Fruit fly (Drosophila melanogaster): ENCODE measurements around the gene Lcp65Ag3.

The Lcp65Ag3 gene

DNA sequence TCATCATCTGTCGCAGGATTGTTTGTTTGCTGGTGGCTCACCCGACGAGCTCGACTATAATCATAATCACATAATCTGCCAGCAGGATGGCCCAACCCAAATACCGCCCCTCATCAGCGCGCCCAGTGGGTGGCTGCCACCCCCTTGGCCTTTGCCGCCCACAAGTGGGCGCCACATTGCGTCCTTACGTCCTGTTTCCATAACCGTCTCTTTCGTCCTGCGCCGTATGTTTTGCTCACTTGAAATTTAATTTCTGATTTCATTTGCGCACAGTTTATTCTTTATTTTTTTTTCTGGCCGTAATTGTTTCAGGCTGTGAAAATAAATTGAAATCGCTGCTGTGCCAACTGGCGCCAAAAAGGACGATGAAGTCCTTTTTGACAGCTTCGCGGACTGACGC lies 25.4 kb downstream of the Lcp65Ag3 start:
- no peak for TF ChIP-seq usp (GFP tag; optimal IDR thresholded peaks at IDR 0.05)
- TF ChIP-seq EcR (GFP tag; optimal IDR thresholded peaks at IDR 0.05) = no peak
- TF ChIP-seq Dll (optimal IDR thresholded peaks at IDR 0.05) = no peak
- TF ChIP-seq CG8478 (optimal IDR thresholded peaks at IDR 0.05) = no peak
- no peak for TF ChIP-seq psq (optimal IDR thresholded peaks at IDR 0.05)

DNA sequence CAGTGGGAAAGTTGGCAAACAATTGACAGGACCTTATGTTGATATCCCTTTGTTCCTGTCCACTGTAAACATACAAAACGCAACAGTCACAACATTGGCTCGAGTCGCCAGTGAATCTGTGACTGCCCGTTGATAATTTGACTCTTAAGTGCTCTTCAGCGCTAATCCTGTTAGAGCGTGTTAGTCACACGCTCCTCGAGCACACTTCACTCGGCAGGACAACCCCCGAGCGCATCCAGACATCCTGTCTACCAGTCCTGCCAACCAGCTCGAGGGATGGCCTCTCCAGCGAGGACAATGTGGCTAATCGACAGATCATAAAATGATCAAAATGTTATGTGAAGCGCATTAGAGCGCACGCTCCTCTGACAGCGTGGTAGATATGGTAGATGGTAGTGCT lies 26.2 kb downstream of the Lcp65Ag3 start:
- TF ChIP-seq psq (optimal IDR thresholded peaks at IDR 0.05) = no peak
- no peak for TF ChIP-seq CG8478 (optimal IDR thresholded peaks at IDR 0.05)
- no peak for TF ChIP-seq usp (GFP tag; optimal IDR thresholded peaks at IDR 0.05)
- no peak for TF ChIP-seq pan (optimal IDR thresholded peaks at IDR 0.05)
- TF ChIP-seq EcR (GFP tag; optimal IDR thresholded peaks at IDR 0.05) = no peak
- no peak for TF ChIP-seq Dll (optimal IDR thresholded peaks at IDR 0.05)

DNA sequence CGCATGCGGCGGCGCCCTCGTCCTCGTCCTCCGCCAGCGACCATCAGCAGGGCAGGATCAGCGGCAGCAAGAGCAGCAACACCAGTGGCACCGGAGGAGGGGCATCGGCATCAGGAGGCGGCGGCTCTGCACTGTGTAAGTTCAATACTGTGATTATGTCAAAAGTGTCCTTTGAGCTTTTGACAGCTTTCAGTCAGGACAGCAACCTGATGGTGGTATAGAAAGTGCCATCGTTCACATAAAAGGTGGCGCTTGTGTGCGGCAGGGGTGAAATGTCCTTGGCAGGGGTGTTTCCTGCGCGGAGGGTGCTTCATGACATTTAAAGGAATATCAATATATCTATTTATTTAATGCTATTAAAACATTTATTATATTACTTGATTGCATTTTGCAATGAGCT lies 27.1 kb downstream of the Lcp65Ag3 start:
- no peak for TF ChIP-seq usp (GFP tag; optimal IDR thresholded peaks at IDR 0.05)
- TF ChIP-seq CG8478 (optimal IDR thresholded peaks at IDR 0.05) = no peak
- no peak for TF ChIP-seq psq (optimal IDR thresholded peaks at IDR 0.05)
- no peak for TF ChIP-seq Dll (optimal IDR thresholded peaks at IDR 0.05)
- no peak for TF ChIP-seq EcR (GFP tag; optimal IDR thresholded peaks at IDR 0.05)
- TF ChIP-seq pan (optimal IDR thresholded peaks at IDR 0.05) = no peak

DNA sequence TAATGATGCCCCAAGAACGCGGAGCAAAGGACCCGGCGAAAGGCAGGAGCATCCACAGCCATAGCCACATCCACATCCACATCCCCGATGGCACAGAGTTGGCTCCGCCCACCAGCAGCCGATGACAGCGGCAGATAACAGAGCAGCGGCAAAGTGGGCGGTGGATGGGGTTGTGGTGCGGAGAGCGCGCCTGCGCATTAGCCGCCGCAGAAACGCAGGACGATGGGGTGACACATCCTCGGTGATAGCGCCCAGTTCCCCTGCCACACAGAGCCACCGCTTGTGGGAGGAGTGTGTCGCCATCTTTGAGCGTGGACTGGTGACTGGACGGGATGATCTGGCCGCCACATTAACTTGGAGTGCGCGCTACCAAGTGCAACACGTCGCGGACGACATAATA lies 33.5 kb downstream of the Lcp65Ag3 start, which contains the start of gene Ets65A:
Gene Ets65A, plus strand, starts transcription at position 348 of the 400 bp plus-strand sequence.
- TF ChIP-seq EcR (GFP tag; optimal IDR thresholded peaks at IDR 0.05) = no peak
- TF ChIP-seq Dll (optimal IDR thresholded peaks at IDR 0.05) = no peak

DNA sequence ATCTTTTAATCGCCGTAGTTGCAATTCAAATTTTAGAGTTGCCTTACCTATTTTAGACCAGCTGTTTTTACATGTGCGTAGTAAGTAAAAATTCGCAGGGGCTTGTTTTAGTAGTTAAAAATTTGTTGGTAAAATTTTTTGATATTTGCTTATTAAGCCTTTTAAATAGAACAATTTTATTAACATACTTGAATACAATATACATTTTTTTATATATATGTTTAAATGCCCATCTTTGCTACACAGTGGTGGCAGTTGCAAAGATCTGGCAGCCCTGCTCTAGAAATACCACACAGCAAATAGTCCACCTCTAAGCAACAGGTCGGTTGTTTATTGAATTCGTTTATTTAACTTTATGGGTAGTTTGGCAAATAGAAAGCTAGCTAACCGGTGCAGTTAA lies 36.1 kb downstream of the Lcp65Ag3 start, which contains the start of the genes CG10467 and loj:
Gene CG10467, minus strand, starts transcription at position 51 of the 400 bp plus-strand sequence.
Gene loj, plus strand, starts transcription at position 291 of the 400 bp plus-strand sequence.
- TF ChIP-seq Dll (optimal IDR thresholded peaks at IDR 0.05) (no peak), EcR (GFP tag; optimal IDR thresholded peaks at IDR 0.05) (no peak), CG8478 (optimal IDR thresholded peaks at IDR 0.05) (no peak), psq (optimal IDR thresholded peaks at IDR 0.05) (no peak), usp (GFP tag; optimal IDR thresholded peaks at IDR 0.05) (no peak), pan (optimal IDR thresholded peaks at IDR 0.05) (no peak)

DNA sequence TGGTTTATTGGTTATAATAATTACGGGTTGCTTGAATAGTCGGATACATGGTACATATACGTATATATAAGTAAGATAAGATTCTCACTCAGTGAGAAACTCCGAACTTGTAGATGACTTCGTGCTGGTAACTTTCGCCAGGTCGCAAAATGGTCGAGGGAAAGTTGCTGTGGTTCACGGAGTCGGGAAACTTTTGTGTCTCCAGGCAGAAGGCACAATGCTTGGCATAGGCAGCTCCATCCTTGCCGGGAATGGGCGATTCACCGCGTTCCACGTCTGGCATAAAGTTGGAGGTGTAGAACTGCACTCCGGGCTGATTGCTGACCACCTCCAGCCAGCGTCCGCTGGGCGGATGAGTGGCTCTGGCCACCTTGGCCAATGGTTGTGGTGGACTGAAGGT lies 37.6 kb downstream of the Lcp65Ag3 start, which contains the start of gene CG10469:
Gene CG10469, minus strand, starts transcription at position 101 of the 400 bp plus-strand sequence.
- no peak for TF ChIP-seq Dll (optimal IDR thresholded peaks at IDR 0.05)
- no peak for TF ChIP-seq usp (GFP tag; optimal IDR thresholded peaks at IDR 0.05)
- TF ChIP-seq EcR (GFP tag; optimal IDR thresholded peaks at IDR 0.05) = no peak
- no peak for TF ChIP-seq pan (optimal IDR thresholded peaks at IDR 0.05)
- TF ChIP-seq psq (optimal IDR thresholded peaks at IDR 0.05) = no peak
- no peak for TF ChIP-seq CG8478 (optimal IDR thresholded peaks at IDR 0.05)

DNA sequence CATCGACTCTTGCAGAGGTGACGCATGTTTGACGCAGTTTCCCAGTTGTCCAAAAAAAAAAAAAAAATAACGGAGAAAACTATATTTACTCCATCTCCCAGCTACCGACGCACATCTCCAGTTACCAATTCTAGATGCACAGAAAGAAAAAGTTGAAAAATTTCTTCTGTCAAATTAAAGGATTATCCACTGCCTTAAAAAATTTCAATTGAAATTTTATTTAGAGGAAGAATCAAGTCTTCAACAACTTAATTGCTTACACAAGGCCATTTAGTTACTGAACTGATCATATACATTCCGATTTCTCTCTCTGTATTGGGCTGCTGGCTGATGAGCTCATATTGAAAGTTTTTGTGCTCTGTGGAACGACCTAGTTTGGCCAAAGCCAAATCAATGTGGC lies 44.8 kb downstream of the Lcp65Ag3 start:
- TF ChIP-seq EcR (GFP tag; optimal IDR thresholded peaks at IDR 0.05) (no peak), pan (optimal IDR thresholded peaks at IDR 0.05) (no peak), usp (GFP tag; optimal IDR thresholded peaks at IDR 0.05) (no peak), Dll (optimal IDR thresholded peaks at IDR 0.05) (no peak), CG8478 (optimal IDR thresholded peaks at IDR 0.05) (no peak), psq (optimal IDR thresholded peaks at IDR 0.05) (no peak)

DNA sequence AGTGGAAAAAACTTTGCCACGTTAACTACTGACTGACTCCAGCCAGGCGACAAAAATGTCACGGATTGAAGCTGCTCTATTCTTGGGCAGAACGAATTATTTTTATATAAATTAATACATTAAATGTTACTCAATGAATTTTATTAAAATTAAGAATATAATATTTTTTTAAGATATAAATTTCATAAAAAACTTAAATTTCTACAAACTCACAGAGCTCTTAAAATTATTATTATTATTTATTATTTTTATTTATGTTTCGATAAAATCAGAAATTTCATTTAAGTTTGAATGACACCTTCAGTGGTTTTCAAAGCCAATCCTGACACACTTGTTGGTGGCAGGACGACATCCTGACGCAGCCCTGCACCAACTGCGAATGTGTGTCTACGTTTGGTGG lies 45.6 kb downstream of the Lcp65Ag3 start:
- TF ChIP-seq pan (optimal IDR thresholded peaks at IDR 0.05) (no peak), CG8478 (optimal IDR thresholded peaks at IDR 0.05) (no peak), Dll (optimal IDR thresholded peaks at IDR 0.05) (no peak), EcR (GFP tag; optimal IDR thresholded peaks at IDR 0.05) (no peak), usp (GFP tag; optimal IDR thresholded peaks at IDR 0.05) (no peak), psq (optimal IDR thresholded peaks at IDR 0.05) (no peak)

DNA sequence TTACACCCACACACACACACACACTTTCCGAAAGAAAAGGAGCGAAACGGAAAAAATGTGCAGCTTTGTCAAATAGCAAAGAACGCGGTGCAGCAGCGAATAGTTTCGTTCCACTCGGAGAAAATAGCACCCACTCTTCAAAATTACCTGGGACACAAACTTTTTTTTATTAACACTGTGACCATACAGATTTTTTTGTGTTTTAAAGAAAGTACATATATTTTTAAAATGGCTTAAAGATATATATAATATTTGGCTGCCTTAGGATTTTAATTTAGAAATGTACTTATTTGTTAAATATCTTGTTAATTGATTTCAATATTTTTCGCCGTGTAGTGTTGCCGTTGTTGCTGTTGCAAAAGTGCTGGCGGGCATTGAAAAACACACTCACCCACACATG lies 46.3 kb downstream of the Lcp65Ag3 start:
- TF ChIP-seq EcR (GFP tag; optimal IDR thresholded peaks at IDR 0.05) = no peak
- no peak for TF ChIP-seq Dll (optimal IDR thresholded peaks at IDR 0.05)
- no peak for TF ChIP-seq CG8478 (optimal IDR thresholded peaks at IDR 0.05)
- TF ChIP-seq usp (GFP tag; optimal IDR thresholded peaks at IDR 0.05) = no peak
- TF ChIP-seq psq (optimal IDR thresholded peaks at IDR 0.05) = no peak
- no peak for TF ChIP-seq pan (optimal IDR thresholded peaks at IDR 0.05)

DNA sequence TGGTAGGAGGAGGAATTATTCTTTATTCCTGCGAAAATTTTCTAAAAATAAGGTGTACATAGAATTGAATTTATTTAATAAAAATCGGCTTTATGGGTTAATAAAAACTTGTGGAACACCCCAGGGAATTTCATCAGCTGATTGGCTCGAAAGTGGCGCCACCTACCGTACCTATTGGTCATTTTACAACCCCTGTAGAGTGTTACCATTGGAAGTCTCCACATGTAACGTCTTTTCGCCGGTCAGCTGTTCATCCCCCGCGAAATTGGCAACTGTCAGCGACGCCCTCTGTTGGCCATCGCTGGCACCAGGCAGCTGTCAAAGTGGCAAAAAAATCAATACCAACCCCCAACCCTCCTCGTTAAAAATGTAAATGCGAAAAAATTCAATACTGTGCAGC lies 48.2 kb downstream of the Lcp65Ag3 start, which contains the start of gene CG13293:
Gene CG13293, plus strand, starts transcription at position 323 of the 400 bp plus-strand sequence.
- TF ChIP-seq usp (GFP tag; optimal IDR thresholded peaks at IDR 0.05) (no peak), Dll (optimal IDR thresholded peaks at IDR 0.05) (no peak), pan (optimal IDR thresholded peaks at IDR 0.05) (no peak), EcR (GFP tag; optimal IDR thresholded peaks at IDR 0.05) (no peak), psq (optimal IDR thresholded peaks at IDR 0.05) (no peak), CG8478 (optimal IDR thresholded peaks at IDR 0.05) (no peak)

Data from whole organism.